Worm (Caenorhabditis elegans) whole organism, late embryonic: Measurements from ENCODE around the gene ZK470.2.

Source experiments
- C08G9.2 ChIP-seq: sonication (generic microtip); optimal IDR thresholded peaks from 2 replicates; lab custom pipeline; 2016; ENCODE audit warnings: mild to moderate bottlenecking, missing genetic modification characterization, moderate library complexity, missing compliant biosample characterization
- K09A11.1 ChIP-seq: sonication (generic microtip); optimal IDR thresholded peaks from 2 replicates; lab custom pipeline; 2017; ENCODE audit warnings: antibody characterized with exemption, mild to moderate bottlenecking, missing genetic modification characterization, missing compliant biosample characterization; ENCODE audit not compliant: insufficient read depth
- ceh-14 ChIP-seq: sonication (generic microtip); optimal IDR thresholded peaks from 2 replicates; lab custom pipeline; 2016; ENCODE audit warnings: missing genotype, missing genetic modification characterization, missing compliant biosample characterization
- ceh-18 ChIP-seq: sonication (generic microtip); optimal IDR thresholded peaks from 2 replicates; lab custom pipeline; 2016; ENCODE audit warnings: missing genetic modification characterization, missing compliant biosample characterization
- ceh-19 ChIP-seq: fragments of 200-800 bp; sonication (Bioruptor generic); optimal IDR thresholded peaks from 2 replicates; lab custom pipeline; 2018; ENCODE audit warnings: mild to moderate bottlenecking, missing genetic modification characterization, missing compliant biosample characterization
- ceh-22 ChIP-seq: sonication (generic microtip); optimal IDR thresholded peaks from 2 replicates; lab custom pipeline; 2017; ENCODE audit warnings: missing biosample characterization, missing genetic modification characterization
- ceh-34 ChIP-seq: sonication (generic microtip); optimal IDR thresholded peaks from 2 replicates; lab custom pipeline; 2016; ENCODE audit warnings: mild to moderate bottlenecking, missing genetic modification characterization, missing compliant biosample characterization
- ceh-45 ChIP-seq: fragments of 200-800 bp; sonication (Bioruptor generic); IDR thresholded peaks from 2 replicates; pipeline ENCODE4 v1.3.6; 2022; ENCODE audit warnings: missing genetic modification reagents, missing genetic modification characterization, missing compliant biosample characterization
- ceh-6 ChIP-seq: fragments of 200-800 bp; sonication (Bioruptor generic); optimal IDR thresholded peaks from 2 replicates; lab custom pipeline; 2018; ENCODE audit warnings: mild to moderate bottlenecking, missing genetic modification characterization, missing compliant biosample characterization
- ceh-9 ChIP-seq: sonication (generic microtip); optimal IDR thresholded peaks from 2 replicates; lab custom pipeline; 2016; ENCODE audit warnings: mild to moderate bottlenecking, missing genetic modification characterization, inconsistent platforms, missing compliant biosample characterization
- che-1 ChIP-seq: sonication (generic microtip); optimal IDR thresholded peaks from 2 replicates; lab custom pipeline; 2016; ENCODE audit warnings: mild to moderate bottlenecking, missing genetic modification characterization, missing compliant biosample characterization
- elt-2 ChIP-seq: sonication (generic microtip); optimal IDR thresholded peaks from 2 replicates; lab custom pipeline; 2016; ENCODE audit warnings: missing genetic modification reagents, missing genetic modification characterization, missing compliant biosample characterization
- elt-4 ChIP-seq: sonication (generic microtip); optimal IDR thresholded peaks from 2 replicates; lab custom pipeline; 2016; ENCODE audit warnings: missing genetic modification characterization, missing compliant biosample characterization
- gmeb-2 ChIP-seq: sonication (generic microtip); optimal IDR thresholded peaks from 2 replicates; lab custom pipeline; 2016; ENCODE audit warnings: missing genetic modification characterization, inconsistent platforms, missing compliant biosample characterization
- hlh-13 ChIP-seq: fragments of 200-800 bp; sonication (Bioruptor generic); optimal IDR thresholded peaks from 2 replicates; lab custom pipeline; 2018; ENCODE audit warnings: mild to moderate bottlenecking, missing genetic modification characterization, missing compliant biosample characterization
- lim-6 ChIP-seq: sonication (generic microtip); optimal IDR thresholded peaks from 2 replicates; lab custom pipeline; 2016; ENCODE audit warnings: missing genetic modification characterization, missing compliant biosample characterization
- lin-11 ChIP-seq: fragments of 200-800 bp; sonication (Bioruptor generic); optimal IDR thresholded peaks from 2 replicates; lab custom pipeline; 2018; ENCODE audit warnings: mild to moderate bottlenecking, missing genetic modification characterization, missing compliant biosample characterization
- madf-2 ChIP-seq: sonication (generic microtip); optimal IDR thresholded peaks from 2 replicates; lab custom pipeline; 2017; ENCODE audit warnings: missing genetic modification characterization, missing compliant biosample characterization
- nhr-232 ChIP-seq: sonication (generic microtip); optimal IDR thresholded peaks from 2 replicates; lab custom pipeline; 2016; ENCODE audit warnings: missing genetic modification characterization, missing compliant biosample characterization
- odd-2 ChIP-seq: sonication (generic microtip); optimal IDR thresholded peaks from 2 replicates; lab custom pipeline; 2017; ENCODE audit warnings: antibody characterized with exemption, mild to moderate bottlenecking, missing genetic modification characterization, missing compliant biosample characterization
- pag-3 ChIP-seq: sonication (generic microtip); optimal IDR thresholded peaks from 2 replicates; lab custom pipeline; 2016; ENCODE audit warnings: missing compliant biosample characterization, missing genetic modification characterization, borderline replicate concordance
- pax-1 ChIP-seq: fragments of 150-350 bp; optimal IDR thresholded peaks from 2 replicates; lab custom pipeline; 2014; ENCODE audit warnings: missing biosample characterization, missing genetic modification characterization
- pha-4 ChIP-seq: fragments of 150-350 bp; optimal IDR thresholded peaks from 2 replicates; lab custom pipeline; 2018; ENCODE audit warnings: missing biosample characterization, missing genetic modification reagents, missing genetic modification characterization
- pqm-1 ChIP-seq: sonication (generic microtip); optimal IDR thresholded peaks from 2 replicates; lab custom pipeline; 2016; ENCODE audit warnings: missing genetic modification characterization, missing compliant biosample characterization
- ref-2 ChIP-seq: sonication (generic microtip); optimal IDR thresholded peaks from 2 replicates; lab custom pipeline; 2016; ENCODE audit warnings: missing genetic modification characterization, missing compliant biosample characterization
- rnt-1 ChIP-seq: sonication (generic microtip); optimal IDR thresholded peaks from 2 replicates; lab custom pipeline; 2016; ENCODE audit warnings: missing genetic modification characterization, missing compliant biosample characterization
- sox-2 ChIP-seq: fragments of 200-800 bp; sonication (Bioruptor generic); IDR thresholded peaks from 2 replicates; pipeline ENCODE4 v1.3.6; 2022; ENCODE audit warnings: missing genetic modification reagents, missing genetic modification characterization, missing compliant biosample characterization
- sox-4 ChIP-seq: sonication (generic microtip); optimal IDR thresholded peaks from 2 replicates; lab custom pipeline; 2017; ENCODE audit warnings: mild to moderate bottlenecking, missing genetic modification characterization, inconsistent platforms, missing compliant biosample characterization
- syd-9 ChIP-seq: sonication (generic microtip); optimal IDR thresholded peaks from 2 replicates; lab custom pipeline; 2016; ENCODE audit warnings: mild to moderate bottlenecking, missing genetic modification characterization, moderate library complexity, missing compliant biosample characterization
- tbx-2 ChIP-seq: sonication (generic microtip); optimal IDR thresholded peaks from 2 replicates; lab custom pipeline; 2016; ENCODE audit warnings: missing genetic modification characterization, missing compliant biosample characterization
- tbx-7 ChIP-seq: sonication (generic microtip); optimal IDR thresholded peaks from 2 replicates; lab custom pipeline; 2016; ENCODE audit warnings: missing genotype, missing genetic modification characterization, missing compliant biosample characterization
- unc-3 ChIP-seq, 2 experiments: fragments of 200-800 bp in 1 of 2; sonication (Bioruptor generic) in 1 of 2; sonication (generic microtip) in 1 of 2; conservative IDR thresholded peaks in 1 of 2; optimal IDR thresholded peaks in 1 of 2; 2 replicates each; pipeline versions ENCODE4 v1.3.6 to Lab custom; 2016 to 2022; ENCODE audit warnings: missing compliant biosample characterization in 2 of 2, missing genetic modification characterization in 2 of 2, missing genetic modification reagents in 1 of 2
- unc-42 ChIP-seq: sonication (generic microtip); optimal IDR thresholded peaks from 2 replicates; lab custom pipeline; 2016; ENCODE audit warnings: missing genotype, missing genetic modification characterization, missing compliant biosample characterization
- unc-86 ChIP-seq: sonication (generic microtip); optimal IDR thresholded peaks from 2 replicates; lab custom pipeline; 2016; ENCODE audit warnings: missing genetic modification characterization, missing compliant biosample characterization
- zip-5 ChIP-seq: sonication (generic microtip); optimal IDR thresholded peaks from 2 replicates; lab custom pipeline; 2016; ENCODE audit warnings: missing genetic modification characterization, missing compliant biosample characterization
- ztf-16 ChIP-seq: sonication (generic microtip); optimal IDR thresholded peaks from 2 replicates; lab custom pipeline; 2017; ENCODE audit warnings: missing genetic modification characterization, missing compliant biosample characterization

The ZK470.2 gene

DNA sequence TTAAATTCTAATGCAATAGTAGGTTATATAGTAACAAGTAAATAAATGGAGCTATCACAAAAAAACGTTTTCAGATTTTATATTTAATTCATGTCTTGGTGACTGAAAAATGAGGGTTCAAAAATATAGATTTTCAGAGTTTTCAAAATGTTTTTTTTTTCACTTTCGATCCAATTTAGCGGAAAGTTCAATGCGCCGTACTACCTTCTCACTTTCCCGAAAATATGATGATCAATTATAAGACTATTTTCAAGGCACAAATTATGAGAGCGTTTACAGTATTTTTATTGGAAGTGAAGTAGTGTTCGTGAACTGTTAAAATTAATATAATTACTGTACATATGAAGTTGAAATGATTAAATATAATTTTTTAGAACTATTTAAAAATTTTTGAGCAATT lies 58.1 kb downstream of the ZK470.2 start:
- TF ChIP-seq zip-5 (tag; lab: Kevin White, UChicago) (no peak), lim-6 (tag; lab: Kevin White, UChicago) (no peak), ref-2 (no peak), ceh-22 (tag; lab: Kevin White, UChicago) (no peak), ceh-45 (GFP tag; lab: Robert Waterston, UW) (no peak), pag-3 (tag; lab: Kevin White, UChicago) (no peak), tbx-2 (tag; lab: Kevin White, UChicago) (no peak), tbx-7 (no peak), ceh-18 (tag; lab: Kevin White, UChicago) (no peak), gmeb-2 (tag; lab: Kevin White, UChicago) (no peak), C08G9.2 (no peak), sox-4 (tag; lab: Kevin White, UChicago) (no peak), unc-86 (tag; lab: Kevin White, UChicago) (no peak), lin-11 (tag; lab: Kevin White, UChicago) (no peak), elt-2 (tag; lab: Kevin White, UChicago) (no peak), ceh-9 (tag; lab: Kevin White, UChicago) (no peak), unc-3 (GFP tag; conservative IDR thresholded peaks at IDR 0.05; lab: Robert Waterston, UW) (no peak), unc-3 (tag; optimal IDR thresholded peaks at IDR 0.05; lab: Kevin White, UChicago) (no peak), madf-2 (tag; lab: Kevin White, UChicago) (no peak), ztf-16 (tag; lab: Kevin White, UChicago) (no peak)

DNA sequence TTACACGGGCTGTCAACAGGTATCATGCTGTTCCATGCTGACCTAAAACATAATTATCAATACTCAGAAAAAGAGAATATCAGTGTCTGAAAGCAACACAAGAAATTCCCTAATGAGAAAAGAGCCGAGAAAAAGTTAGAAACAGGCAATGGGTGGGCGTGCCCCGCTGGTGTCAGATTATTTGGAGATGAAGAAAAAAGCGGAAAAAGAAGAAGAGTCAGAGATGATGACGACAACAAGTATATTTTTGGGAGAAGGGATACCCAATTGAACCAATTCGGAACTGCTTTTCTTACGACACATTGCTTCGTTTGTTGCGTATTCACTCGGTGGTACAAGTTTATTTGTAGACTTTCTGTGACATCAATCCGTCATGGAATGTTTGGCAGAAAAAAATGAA lies 61.5 kb downstream of the ZK470.2 start, which contains the start of gene F20B6.4:
TSS of gene F20B6.4 (minus strand) at position 101 of the 400 bp plus-strand sequence.
- TF ChIP-seq ceh-45 (GFP tag; lab: Robert Waterston, UW): no peak
- TF ChIP-seq ceh-9 (tag; lab: Kevin White, UChicago): no peak
- no peak for TF ChIP-seq ceh-19 (GFP tag; lab: Kevin White, UChicago)
- no peak for TF ChIP-seq unc-42 (tag; lab: Kevin White, UChicago)
- no peak for TF ChIP-seq odd-2 (tag; lab: Kevin White, UChicago)
- TF ChIP-seq nhr-232 (tag; lab: Kevin White, UChicago): no peak
- no peak for TF ChIP-seq pax-1
- TF ChIP-seq ceh-34: no peak
- TF ChIP-seq elt-4: no peak
- TF ChIP-seq ceh-6 (GFP tag; lab: Kevin White, UChicago): no peak
- no peak for TF ChIP-seq hlh-13 (GFP tag; lab: Kevin White, UChicago)
- TF ChIP-seq rnt-1: no peak
- no peak for TF ChIP-seq syd-9 (tag; lab: Kevin White, UChicago)
- TF ChIP-seq K09A11.1 (tag; lab: Kevin White, UChicago): no peak
- TF ChIP-seq ceh-14 (tag; lab: Kevin White, UChicago): no peak
- no peak for TF ChIP-seq pqm-1 (tag; lab: Kevin White, UChicago)
- no peak for TF ChIP-seq sox-2 (GFP tag; lab: Robert Waterston, UW)
- no peak for TF ChIP-seq pha-4 (tag; lab: Kevin White, UChicago)
- TF ChIP-seq che-1: no peak
- TF ChIP-seq, all 69 proteins: peak for 0
